Worm (Caenorhabditis elegans) whole organism, L2 larva: Measurements from ENCODE around the gene srz-61.

Experiments
- C34F6.9 ChIP-seq: fragments of 150-350 bp; optimal IDR thresholded peaks from 2 replicates; lab custom pipeline; 2014; ENCODE audit warnings: missing biosample characterization, missing genetic modification characterization
- F13H6.1 ChIP-seq: sonication (generic microtip); optimal IDR thresholded peaks from 2 replicates; lab custom pipeline; 2016; ENCODE audit warnings: missing genetic modification characterization, missing compliant biosample characterization
- R02D3.7 ChIP-seq: fragments of 150-350 bp; optimal IDR thresholded peaks from 2 replicates; lab custom pipeline; 2014; ENCODE audit warnings: missing biosample characterization, missing genetic modification characterization
- ceh-16 ChIP-seq: fragments of 150-350 bp; optimal IDR thresholded peaks from 2 replicates; lab custom pipeline; 2014; ENCODE audit warnings: missing biosample characterization, missing genetic modification characterization
- dmd-4 ChIP-seq: sonication (generic microtip); optimal IDR thresholded peaks from 2 replicates; lab custom pipeline; 2017; ENCODE audit warnings: missing biosample characterization, missing genetic modification characterization
- egl-27 ChIP-seq: sonication (generic microtip); optimal IDR thresholded peaks from 3 replicates; lab custom pipeline; 2017; ENCODE audit warnings: missing biosample characterization, missing genetic modification reagents, missing genetic modification characterization
- elt-1 ChIP-seq: fragments of 150-350 bp; optimal IDR thresholded peaks from 2 replicates; lab custom pipeline; 2014; ENCODE audit warnings: missing biosample characterization, missing genetic modification characterization
- lin-11 ChIP-seq: fragments of 150-350 bp; sonication (generic microtip); optimal IDR thresholded peaks from 2 replicates; lab custom pipeline; 2014; ENCODE audit warnings: missing biosample characterization, missing genetic modification characterization, inconsistent platforms, mixed read lengths
- nhr-6 ChIP-seq: fragments of 150-350 bp; optimal IDR thresholded peaks from 2 replicates; lab custom pipeline; 2014; ENCODE audit warnings: missing biosample characterization, missing genetic modification characterization
- sma-9 ChIP-seq, 2 experiments: fragments of 150-350 bp in 1 of 2; sonication (generic microtip) in 1 of 2; optimal IDR thresholded peaks; 2 replicates each; lab custom pipeline; 2014 to 2016; ENCODE audit warnings: missing genetic modification characterization in 2 of 2, mild to moderate bottlenecking in 1 of 2, missing biosample characterization in 1 of 2, missing compliant biosample characterization in 1 of 2, missing genetic modification reagents in 1 of 2, moderate library complexity in 1 of 2
- unc-62 ChIP-seq: fragments of 150-350 bp; optimal IDR thresholded peaks from 2 replicates; lab custom pipeline; 2014; ENCODE audit warnings: missing biosample characterization, missing genetic modification reagents, missing genetic modification characterization

- TF ChIP-seq egl-27 (tag; lab: Kevin White, UChicago) = no peak
- no peak for TF ChIP-seq elt-1 (tag; lab: Kevin White, UChicago)
- TF ChIP-seq F13H6.1 (tag; lab: Kevin White, UChicago) = no peak
- no peak for TF ChIP-seq lin-11 (tag; lab: Kevin White, UChicago)
- TF ChIP-seq R02D3.7 (tag; lab: Kevin White, UChicago) = no peak
- TF ChIP-seq unc-62 (GFP tag; lab: Kevin White, UChicago) = no peak
- no peak for TF ChIP-seq nhr-6 (tag; lab: Kevin White, UChicago)
- no peak for TF ChIP-seq C34F6.9 (tag; lab: Kevin White, UChicago)
- TF ChIP-seq dmd-4 = no peak
- no peak for TF ChIP-seq sma-9 (GFP tag; optimal IDR thresholded peaks at IDR 0.05; lab: Kevin White, UChicago)
- TF ChIP-seq sma-9 (tag; optimal IDR thresholded peaks at IDR 0.05; lab: Kevin White, UChicago) = no peak
- TF ChIP-seq ceh-16 (tag; lab: Kevin White, UChicago) = no peak
Observed at ce11 chrIV:16330508-16330907, 9.5 kb downstream of the srz-61 start.
